Worm (Caenorhabditis elegans): Measurements from ENCODE around the gene txt-5.

- TF ChIP-seq lin-39 (tag; optimal IDR thresholded peaks at IDR 0.05) (no peak), snpc-1.2 (GFP tag; IDR thresholded peaks at IDR 0.05) (no peak), mxl-3 (GFP tag; optimal IDR thresholded peaks at IDR 0.05) (no peak)
Measured at ce11 chrV:7798079-7798478, 38.9 kb downstream of the txt-5 start, which contains the start of gene ZK742.7.
